Worm (Caenorhabditis elegans) whole organism, late embryonic: ENCODE data around the gene puf-8.
A peak's percentile ranks its signal among the peaks of the same experiment; 100 is the strongest.

Experiments
- C08G9.2 ChIP-seq: sonication (generic microtip); optimal IDR thresholded peaks from 2 replicates; lab custom pipeline; 2016; ENCODE audit warnings: mild to moderate bottlenecking, missing genetic modification characterization, moderate library complexity, missing compliant biosample characterization
- C38D4.7 ChIP-seq: fragments of 200-800 bp; sonication (Bioruptor generic); optimal IDR thresholded peaks from 2 replicates; lab custom pipeline; 2018; ENCODE audit warnings: mild to moderate bottlenecking, missing genetic modification characterization, moderate library complexity, missing compliant biosample characterization
- F13H6.1 ChIP-seq: sonication (generic microtip); optimal IDR thresholded peaks from 2 replicates; lab custom pipeline; 2016; ENCODE audit warnings: missing genetic modification characterization, missing compliant biosample characterization
- K09A11.1 ChIP-seq: sonication (generic microtip); optimal IDR thresholded peaks from 2 replicates; lab custom pipeline; 2017; ENCODE audit warnings: antibody characterized with exemption, mild to moderate bottlenecking, missing genetic modification characterization, missing compliant biosample characterization; ENCODE audit not compliant: insufficient read depth
- ahr-1 ChIP-seq: sonication (generic microtip); optimal IDR thresholded peaks from 2 replicates; lab custom pipeline; 2016; ENCODE audit warnings: missing genetic modification characterization, missing compliant biosample characterization
- ama-1 ChIP-seq: fragments of 150-350 bp; optimal IDR thresholded peaks from 2 replicates; lab custom pipeline; 2014
- ceh-14 ChIP-seq: sonication (generic microtip); optimal IDR thresholded peaks from 2 replicates; lab custom pipeline; 2016; ENCODE audit warnings: missing genotype, missing genetic modification characterization, missing compliant biosample characterization
- ceh-18 ChIP-seq: sonication (generic microtip); optimal IDR thresholded peaks from 2 replicates; lab custom pipeline; 2016; ENCODE audit warnings: missing genetic modification characterization, missing compliant biosample characterization
- ceh-2 ChIP-seq: sonication (generic microtip); optimal IDR thresholded peaks from 2 replicates; lab custom pipeline; 2016; ENCODE audit warnings: missing genotype, missing genetic modification characterization, missing compliant biosample characterization
- ceh-31 ChIP-seq: sonication (generic microtip); optimal IDR thresholded peaks from 2 replicates; lab custom pipeline; 2016; ENCODE audit warnings: missing genetic modification characterization, missing compliant biosample characterization
- ceh-45 ChIP-seq: fragments of 200-800 bp; sonication (Bioruptor generic); IDR thresholded peaks from 2 replicates; pipeline ENCODE4 v1.3.6; 2022; ENCODE audit warnings: missing genetic modification reagents, missing genetic modification characterization, missing compliant biosample characterization
- ceh-48 ChIP-seq: sonication (generic microtip); optimal IDR thresholded peaks from 2 replicates; lab custom pipeline; 2016; ENCODE audit warnings: missing genetic modification characterization, inconsistent platforms, missing compliant biosample characterization
- ceh-9 ChIP-seq: sonication (generic microtip); optimal IDR thresholded peaks from 2 replicates; lab custom pipeline; 2016; ENCODE audit warnings: mild to moderate bottlenecking, missing genetic modification characterization, inconsistent platforms, missing compliant biosample characterization
- dve-1 ChIP-seq: sonication (generic microtip); optimal IDR thresholded peaks from 2 replicates; lab custom pipeline; 2017; ENCODE audit warnings: antibody characterized with exemption, mild to moderate bottlenecking, missing genetic modification characterization, missing compliant biosample characterization
- elt-2 ChIP-seq: sonication (generic microtip); optimal IDR thresholded peaks from 2 replicates; lab custom pipeline; 2016; ENCODE audit warnings: missing genetic modification reagents, missing genetic modification characterization, missing compliant biosample characterization
- elt-4 ChIP-seq: sonication (generic microtip); optimal IDR thresholded peaks from 2 replicates; lab custom pipeline; 2016; ENCODE audit warnings: missing genetic modification characterization, missing compliant biosample characterization
- eyg-1 ChIP-seq: sonication (generic microtip); optimal IDR thresholded peaks from 2 replicates; lab custom pipeline; 2016; ENCODE audit warnings: missing genotype, missing genetic modification characterization, missing compliant biosample characterization
- fkh-6 ChIP-seq: sonication (generic microtip); optimal IDR thresholded peaks from 2 replicates; lab custom pipeline; 2016; ENCODE audit warnings: missing genetic modification characterization, missing compliant biosample characterization
- hlh-13 ChIP-seq: fragments of 200-800 bp; sonication (Bioruptor generic); optimal IDR thresholded peaks from 2 replicates; lab custom pipeline; 2018; ENCODE audit warnings: mild to moderate bottlenecking, missing genetic modification characterization, missing compliant biosample characterization
- hlh-15 ChIP-seq: sonication (generic microtip); optimal IDR thresholded peaks from 2 replicates; lab custom pipeline; 2016; ENCODE audit warnings: missing genetic modification characterization, missing compliant biosample characterization
- hlh-30 ChIP-seq: sonication (generic microtip); optimal IDR thresholded peaks from 2 replicates; lab custom pipeline; 2017; ENCODE audit warnings: antibody characterized with exemption, missing genetic modification characterization, missing compliant biosample characterization; ENCODE audit not compliant: insufficient read depth
- hlh-6 ChIP-seq: sonication (generic microtip); optimal IDR thresholded peaks from 2 replicates; lab custom pipeline; 2016; ENCODE audit warnings: missing genotype, missing genetic modification characterization, missing compliant biosample characterization
- hlh-8 ChIP-seq: sonication (generic microtip); optimal IDR thresholded peaks from 2 replicates; lab custom pipeline; 2016; ENCODE audit warnings: missing genotype, missing genetic modification characterization, missing compliant biosample characterization
- lim-6 ChIP-seq: sonication (generic microtip); optimal IDR thresholded peaks from 2 replicates; lab custom pipeline; 2016; ENCODE audit warnings: missing genetic modification characterization, missing compliant biosample characterization
- madf-2 ChIP-seq: sonication (generic microtip); optimal IDR thresholded peaks from 2 replicates; lab custom pipeline; 2017; ENCODE audit warnings: missing genetic modification characterization, missing compliant biosample characterization
- mec-3 ChIP-seq: sonication (generic microtip); optimal IDR thresholded peaks from 2 replicates; lab custom pipeline; 2016; ENCODE audit warnings: borderline replicate concordance, missing genetic modification characterization, missing compliant biosample characterization
- nfya-1 ChIP-seq: sonication (generic microtip); optimal IDR thresholded peaks from 2 replicates; lab custom pipeline; 2017; ENCODE audit warnings: missing genetic modification characterization, mild to moderate bottlenecking, missing compliant biosample characterization, antibody characterized with exemption, moderate library complexity
- nhr-232 ChIP-seq: sonication (generic microtip); optimal IDR thresholded peaks from 2 replicates; lab custom pipeline; 2016; ENCODE audit warnings: missing genetic modification characterization, missing compliant biosample characterization
- npax-4 ChIP-seq: sonication (generic microtip); optimal IDR thresholded peaks from 2 replicates; lab custom pipeline; 2016; ENCODE audit warnings: missing genetic modification characterization, missing compliant biosample characterization
- odd-2 ChIP-seq: sonication (generic microtip); optimal IDR thresholded peaks from 2 replicates; lab custom pipeline; 2017; ENCODE audit warnings: antibody characterized with exemption, mild to moderate bottlenecking, missing genetic modification characterization, missing compliant biosample characterization
- pag-3 ChIP-seq: sonication (generic microtip); optimal IDR thresholded peaks from 2 replicates; lab custom pipeline; 2016; ENCODE audit warnings: missing compliant biosample characterization, missing genetic modification characterization, borderline replicate concordance
- pax-1 ChIP-seq: fragments of 150-350 bp; optimal IDR thresholded peaks from 2 replicates; lab custom pipeline; 2014; ENCODE audit warnings: missing biosample characterization, missing genetic modification characterization
- pha-4 ChIP-seq: fragments of 150-350 bp; optimal IDR thresholded peaks from 2 replicates; lab custom pipeline; 2018; ENCODE audit warnings: missing biosample characterization, missing genetic modification reagents, missing genetic modification characterization
- ref-2 ChIP-seq: sonication (generic microtip); optimal IDR thresholded peaks from 2 replicates; lab custom pipeline; 2016; ENCODE audit warnings: missing genetic modification characterization, missing compliant biosample characterization
- rnt-1 ChIP-seq: sonication (generic microtip); optimal IDR thresholded peaks from 2 replicates; lab custom pipeline; 2016; ENCODE audit warnings: missing genetic modification characterization, missing compliant biosample characterization
- sox-4 ChIP-seq: sonication (generic microtip); optimal IDR thresholded peaks from 2 replicates; lab custom pipeline; 2017; ENCODE audit warnings: mild to moderate bottlenecking, missing genetic modification characterization, inconsistent platforms, missing compliant biosample characterization
- syd-9 ChIP-seq: sonication (generic microtip); optimal IDR thresholded peaks from 2 replicates; lab custom pipeline; 2016; ENCODE audit warnings: mild to moderate bottlenecking, missing genetic modification characterization, moderate library complexity, missing compliant biosample characterization
- tbx-2 ChIP-seq: sonication (generic microtip); optimal IDR thresholded peaks from 2 replicates; lab custom pipeline; 2016; ENCODE audit warnings: missing genetic modification characterization, missing compliant biosample characterization
- tbx-7 ChIP-seq: sonication (generic microtip); optimal IDR thresholded peaks from 2 replicates; lab custom pipeline; 2016; ENCODE audit warnings: missing genotype, missing genetic modification characterization, missing compliant biosample characterization
- ttx-3 ChIP-seq: sonication (generic microtip); optimal IDR thresholded peaks from 2 replicates; lab custom pipeline; 2016; ENCODE audit warnings: missing genetic modification reagents, missing genetic modification characterization, missing compliant biosample characterization
- unc-3 ChIP-seq, 2 experiments: fragments of 200-800 bp in 1 of 2; sonication (Bioruptor generic) in 1 of 2; sonication (generic microtip) in 1 of 2; conservative IDR thresholded peaks in 1 of 2; optimal IDR thresholded peaks in 1 of 2; 2 replicates each; pipeline versions ENCODE4 v1.3.6 to Lab custom; 2016 to 2022; ENCODE audit warnings: missing compliant biosample characterization in 2 of 2, missing genetic modification characterization in 2 of 2, missing genetic modification reagents in 1 of 2
- unc-42 ChIP-seq: sonication (generic microtip); optimal IDR thresholded peaks from 2 replicates; lab custom pipeline; 2016; ENCODE audit warnings: missing genotype, missing genetic modification characterization, missing compliant biosample characterization
- unc-86 ChIP-seq: sonication (generic microtip); optimal IDR thresholded peaks from 2 replicates; lab custom pipeline; 2016; ENCODE audit warnings: missing genetic modification characterization, missing compliant biosample characterization
- zip-5 ChIP-seq: sonication (generic microtip); optimal IDR thresholded peaks from 2 replicates; lab custom pipeline; 2016; ENCODE audit warnings: missing genetic modification characterization, missing compliant biosample characterization

puf-8 gene

ce11 chrII:7341572-7342303, 43.7 kb upstream of the puf-8 start:
- TF ChIP-seq hlh-30: no peak
- TF ChIP-seq fkh-6: no peak
- no peak for TF ChIP-seq ama-1 (lab: Kevin White, UChicago)
- no peak for TF ChIP-seq ceh-9 (tag; lab: Kevin White, UChicago)
- TF ChIP-seq, all 69 proteins: peak for 0

- no peak for TF ChIP-seq ama-1 (lab: Kevin White, UChicago)
- TF ChIP-seq unc-86 (tag; lab: Kevin White, UChicago): no peak
- no peak for TF ChIP-seq ahr-1
- no peak for TF ChIP-seq ref-2 (tag; lab: Kevin White, UChicago)
- no peak for TF ChIP-seq sox-4 (tag; lab: Kevin White, UChicago)
- TF ChIP-seq npax-4 (tag; lab: Kevin White, UChicago): no peak
- no peak for TF ChIP-seq hlh-8 (tag; lab: Kevin White, UChicago)
- TF ChIP-seq C38D4.7 (GFP tag; lab: Kevin White, UChicago): no peak
- no peak for TF ChIP-seq tbx-2 (tag; lab: Kevin White, UChicago)
- no peak for TF ChIP-seq madf-2 (tag; lab: Kevin White, UChicago)
- no peak for TF ChIP-seq pax-1
- TF ChIP-seq rnt-1: no peak
- no peak for TF ChIP-seq tbx-7 (tag; lab: Kevin White, UChicago)
- TF ChIP-seq hlh-15 (tag; lab: Kevin White, UChicago): no peak
- no peak for TF ChIP-seq ceh-31 (tag; lab: Kevin White, UChicago)
- TF ChIP-seq hlh-6: no peak
- TF ChIP-seq ceh-48 (tag; lab: Kevin White, UChicago): no peak
Observed at ce11 chrII:7340703-7341102, 42.7 kb upstream of the puf-8 start.

- TF ChIP-seq ceh-45 (GFP tag; lab: Robert Waterston, UW) (no peak), pha-4 (tag; lab: Kevin White, UChicago) (no peak), nfya-1 (tag; lab: Kevin White, UChicago) (no peak), elt-4 (no peak), madf-2 (tag; lab: Kevin White, UChicago) (no peak), odd-2 (tag; lab: Kevin White, UChicago) (no peak), hlh-8 (tag; lab: Kevin White, UChicago) (no peak), dve-1 (tag; lab: Kevin White, UChicago) (no peak), eyg-1 (no peak), ttx-3 (tag; lab: Kevin White, UChicago) (no peak), zip-5 (tag; lab: Kevin White, UChicago) (no peak), ceh-18 (tag; lab: Kevin White, UChicago) (no peak), npax-4 (tag; lab: Kevin White, UChicago) (no peak), nhr-232 (tag; lab: Kevin White, UChicago) (no peak), ahr-1 (no peak), fkh-6 (no peak), ama-1 (lab: Kevin White, UChicago) (no peak), pag-3 (tag; lab: Kevin White, UChicago) (no peak), ceh-14 (tag; lab: Kevin White, UChicago) (no peak)
Observed at ce11 chrII:7338995-7339394, 40.9 kb upstream of the puf-8 start, which contains the start of gene nhr-21. TSS of gene nhr-21 (plus strand) at chrII:7339229.

- TF ChIP-seq C08G9.2 (tag; lab: Kevin White, UChicago) (no peak), hlh-13 (GFP tag; lab: Kevin White, UChicago) (no peak), unc-42 (tag; lab: Kevin White, UChicago) (no peak), ama-1 (lab: Kevin White, UChicago) (no peak), syd-9 (tag; lab: Kevin White, UChicago) (no peak), ceh-31 (tag; lab: Kevin White, UChicago) (peak; percentile 17), mec-3 (tag; lab: Kevin White, UChicago) (no peak), ref-2 (tag; lab: Kevin White, UChicago) (no peak), ceh-48 (tag; lab: Kevin White, UChicago) (no peak), hlh-30 (peak; percentile 63), nfya-1 (tag; lab: Kevin White, UChicago) (peak; percentile 3), unc-3 (GFP tag; conservative IDR thresholded peaks at IDR 0.05; lab: Robert Waterston, UW) (no peak), unc-3 (tag; optimal IDR thresholded peaks at IDR 0.05; lab: Kevin White, UChicago) (no peak), tbx-2 (tag; lab: Kevin White, UChicago) (peak; percentile 58), madf-2 (tag; lab: Kevin White, UChicago) (no peak), dve-1 (tag; lab: Kevin White, UChicago) (peak; percentile 7), sox-4 (tag; lab: Kevin White, UChicago) (no peak), lim-6 (tag; lab: Kevin White, UChicago) (no peak), F13H6.1 (tag; lab: Kevin White, UChicago) (no peak), C38D4.7 (GFP tag; lab: Kevin White, UChicago) (no peak), K09A11.1 (tag; lab: Kevin White, UChicago) (no peak), ceh-2 (no peak), ceh-18 (tag; lab: Kevin White, UChicago) (peak; percentile 15), elt-2 (tag; lab: Kevin White, UChicago) (peak; percentile 36)
Observed at ce11 chrII:7337469-7337893, 39.4 kb upstream of the puf-8 start.
